Fruit fly (Drosophila melanogaster) whole organism, wandering third instar larva: ENCODE results near the gene Jhbp7.

Source experiments
- CG32264 ChIP-seq: fragments of 200-800 bp; sonication (Bioruptor generic); optimal IDR thresholded peaks from 2 replicates; lab custom pipeline; 2016; ENCODE audit warnings: missing biosample characterization, missing genetic modification characterization
- CG9705 ChIP-seq: fragments of 200-800 bp; sonication (Bioruptor generic); optimal IDR thresholded peaks from 2 replicates; lab custom pipeline; 2018; ENCODE audit warnings: missing biosample characterization, mild to moderate bottlenecking, missing genetic modification characterization
- CrebA ChIP-seq: fragments of 200-800 bp; sonication (Bioruptor generic); optimal IDR thresholded peaks from 2 replicates; lab custom pipeline; 2016; ENCODE audit warnings: missing biosample characterization, mild to moderate bottlenecking, missing genetic modification characterization, borderline replicate concordance
- Dif ChIP-seq: fragments of 200-275, 200-300 bp; sonication (Bioruptor generic); optimal IDR thresholded peaks from 2 replicates; lab custom pipeline; 2018; ENCODE audit warnings: missing biosample characterization, missing genetic modification characterization; ENCODE audit not compliant: partially characterized antibody
- GATAd ChIP-seq: sonication (Bioruptor generic); optimal IDR thresholded peaks from 2 replicates; lab custom pipeline; 2016; ENCODE audit warnings: missing biosample characterization, missing genetic modification characterization
- HLH106 ChIP-seq: fragments of 200-800 bp; optimal IDR thresholded peaks from 3 replicates; lab custom pipeline; 2019; ENCODE audit warnings: missing biosample characterization, mild to moderate bottlenecking, missing genetic modification characterization, moderate library complexity
- Hnf4 ChIP-seq: fragments of 200-800 bp; sonication (Bioruptor generic); optimal IDR thresholded peaks from 2 replicates; lab custom pipeline; 2016; ENCODE audit warnings: missing biosample characterization, mild to moderate bottlenecking, missing genetic modification characterization
- Hr78 ChIP-seq: fragments of >200 bp; optimal IDR thresholded peaks from 2 replicates; lab custom pipeline; 2017; ENCODE audit warnings: missing biosample characterization, missing genetic modification characterization
- Hr83 ChIP-seq: fragments of 200-300 bp; sonication (Bioruptor generic); optimal IDR thresholded peaks from 2 replicates; lab custom pipeline; 2016; ENCODE audit warnings: missing biosample characterization, mild to moderate bottlenecking, missing genetic modification characterization, moderate library complexity; ENCODE audit not compliant: poor library complexity, severe bottlenecking
- Jra ChIP-seq: sonication (Bioruptor generic); optimal IDR thresholded peaks from 2 replicates; lab custom pipeline; 2016; ENCODE audit warnings: missing biosample characterization, missing genetic modification characterization
- Mio ChIP-seq: sonication (Bioruptor generic); optimal IDR thresholded peaks from 2 replicates; lab custom pipeline; 2016; ENCODE audit warnings: missing biosample characterization, missing genetic modification characterization
- N ChIP-seq: fragments of >200 bp; optimal IDR thresholded peaks from 2 replicates; lab custom pipeline; 2018; ENCODE audit warnings: missing biosample characterization, missing external identifiers, missing genetic modification characterization
- OdsH ChIP-seq: fragments of 200-800 bp; sonication (Bioruptor generic); optimal IDR thresholded peaks from 2 replicates; lab custom pipeline; 2016; ENCODE audit warnings: missing biosample characterization, mild to moderate bottlenecking, missing genetic modification characterization
- Rel ChIP-seq, 2 experiments: fragments of 200-800 bp; sonication (Bioruptor generic) in 1 of 2; optimal IDR thresholded peaks; 2 replicates in 1 of 2; 3 replicates in 1 of 2; lab custom pipeline; 2016 to 2019; ENCODE audit warnings: mild to moderate bottlenecking in 2 of 2, missing biosample characterization in 2 of 2, missing genetic modification characterization in 2 of 2, moderate library complexity in 1 of 2
- Sp1 ChIP-seq: fragments of 200-800 bp; sonication (Bioruptor generic); optimal IDR thresholded peaks from 3 replicates; lab custom pipeline; 2019; ENCODE audit warnings: missing biosample characterization, mild to moderate bottlenecking, missing genetic modification characterization, moderate library complexity
- Vsx2 ChIP-seq: fragments of 200-300, 225-300 bp; sonication (Bioruptor generic); optimal IDR thresholded peaks from 2 replicates; lab custom pipeline; 2018; ENCODE audit warnings: missing biosample characterization, missing genetic modification characterization; ENCODE audit not compliant: partially characterized antibody
- br ChIP-seq: fragments of 200-800 bp; sonication (Bioruptor generic); optimal IDR thresholded peaks from 2 replicates; lab custom pipeline; 2016; ENCODE audit warnings: missing biosample characterization, missing genetic modification characterization
- brk ChIP-seq: fragments of 200-800 bp; sonication (Bioruptor generic); optimal IDR thresholded peaks from 2 replicates; lab custom pipeline; 2016; ENCODE audit warnings: missing biosample characterization, mild to moderate bottlenecking, missing genetic modification characterization
- dl ChIP-seq, 2 experiments: fragments of 175-275, 200-275 bp in 1 of 2; fragments of 200-275 bp in 1 of 2; sonication (Bioruptor generic); optimal IDR thresholded peaks; lab custom pipeline; 2018; ENCODE audit warnings: mild to moderate bottlenecking in 2 of 2, missing biosample characterization in 2 of 2, missing genetic modification characterization in 2 of 2, moderate library complexity in 2 of 2; ENCODE audit not compliant: partially characterized antibody in 2 of 2, insufficient read depth in 1 of 2
- dmrt93B ChIP-seq: fragments of 200-800 bp; sonication (Bioruptor generic); optimal IDR thresholded peaks from 2 replicates; lab custom pipeline; 2018; ENCODE audit warnings: missing biosample characterization, mild to moderate bottlenecking, missing genetic modification characterization
- dsf ChIP-seq: sonication (Bioruptor generic); optimal IDR thresholded peaks from 2 replicates; lab custom pipeline; 2016; ENCODE audit warnings: missing biosample characterization, missing genetic modification characterization, borderline replicate concordance
- ey ChIP-seq: fragments of 200-800 bp; sonication (Bioruptor generic); optimal IDR thresholded peaks from 2 replicates; lab custom pipeline; 2016; ENCODE audit warnings: missing biosample characterization, missing genetic modification characterization
- foxo ChIP-seq, 2 experiments: fragments of 200-800 bp; sonication (Bioruptor generic); optimal IDR thresholded peaks; 2 replicates in 1 of 2; 3 replicates in 1 of 2; lab custom pipeline; 2016 to 2017; ENCODE audit warnings: missing biosample characterization in 2 of 2, missing genetic modification characterization in 2 of 2
- fru ChIP-seq: fragments of 200-800 bp; sonication (Bioruptor generic); optimal IDR thresholded peaks from 3 replicates; lab custom pipeline; 2016; ENCODE audit warnings: missing biosample characterization, mild to moderate bottlenecking, missing genetic modification characterization
- h ChIP-seq: fragments of 200-800 bp; sonication (Bioruptor generic); optimal IDR thresholded peaks from 3 replicates; lab custom pipeline; 2016; ENCODE audit warnings: missing biosample characterization, mild to moderate bottlenecking, missing genetic modification characterization
- lola ChIP-seq: fragments of >200 bp; optimal IDR thresholded peaks from 2 replicates; lab custom pipeline; 2017; ENCODE audit warnings: missing biosample characterization, missing genetic modification characterization
- pan ChIP-seq: fragments of >200 bp; optimal IDR thresholded peaks from 2 replicates; lab custom pipeline; 2017
- psq ChIP-seq: fragments of 200-800 bp; sonication (Bioruptor generic); optimal IDR thresholded peaks from 3 replicates; lab custom pipeline; 2017; ENCODE audit warnings: missing biosample characterization, mild to moderate bottlenecking, missing genetic modification characterization, moderate library complexity
- rgr ChIP-seq: fragments of 200-800 bp; sonication (Bioruptor generic); optimal IDR thresholded peaks from 3 replicates; lab custom pipeline; 2016; ENCODE audit warnings: missing biosample characterization, mild to moderate bottlenecking, missing genetic modification characterization
- sage ChIP-seq: fragments of 200-800 bp; sonication (Bioruptor generic); optimal IDR thresholded peaks from 2 replicates; lab custom pipeline; 2016; ENCODE audit warnings: missing biosample characterization, mild to moderate bottlenecking, missing genetic modification characterization
- sv ChIP-seq: fragments of 200-800 bp; sonication (Bioruptor generic); optimal IDR thresholded peaks from 3 replicates; lab custom pipeline; 2016; ENCODE audit warnings: missing biosample characterization, missing genetic modification characterization
- tai ChIP-seq: sonication (Bioruptor generic); optimal IDR thresholded peaks from 2 replicates; lab custom pipeline; 2016; ENCODE audit warnings: missing biosample characterization, missing genetic modification characterization
- usp ChIP-seq: fragments of >200 bp; optimal IDR thresholded peaks from 2 replicates; lab custom pipeline; 2017; ENCODE audit warnings: missing biosample characterization, missing genetic modification characterization
- woc ChIP-seq: sonication (Bioruptor generic); optimal IDR thresholded peaks from 2 replicates; lab custom pipeline; 2016; ENCODE audit warnings: missing biosample characterization, mild to moderate bottlenecking, missing genetic modification characterization

Gene Jhbp7

dm6 chr3R:25194723-25195577 is 42.5 kb upstream of the Jhbp7 start, which contains the start of gene CG13653:
Gene CG13653, plus strand, starts transcription at chr3R:25195527.
- no peak for TF ChIP-seq Sp1
- no peak for TF ChIP-seq Hr78 (GFP tag; lab: Kevin White, UChicago)
- no peak for TF ChIP-seq foxo (GFP tag; optimal IDR thresholded peaks at IDR 0.05; lab: Kevin White, UChicago)
- TF ChIP-seq pan (lab: Kevin White, UChicago), result no peak
- TF ChIP-seq CrebA (GFP tag; lab: Kevin White, UChicago), result no peak
- no peak for TF ChIP-seq sage (GFP tag; lab: Kevin White, UChicago)
- TF ChIP-seq usp (GFP tag; lab: Kevin White, UChicago), result no peak
- TF ChIP-seq Rel (GFP tag; optimal IDR thresholded peaks at IDR 0.05; lab: Kevin White, UChicago), result no peak
- no peak for TF ChIP-seq Rel (tag; optimal IDR thresholded peaks at IDR 0.05; lab: Kevin White, UChicago)

dm6 chr3R:25199321-25199868 is 38.0 kb upstream of the Jhbp7 start, which contains the start of gene CG13654:
Gene CG13654, plus strand, starts transcription at chr3R:25199818.
- TF ChIP-seq Vsx2, result peak; percentile 3
- no peak for TF ChIP-seq fru (GFP tag; lab: Kevin White, UChicago)
- no peak for TF ChIP-seq Rel (GFP tag; optimal IDR thresholded peaks at IDR 0.05; lab: Kevin White, UChicago)
- TF ChIP-seq Rel (tag; optimal IDR thresholded peaks at IDR 0.05; lab: Kevin White, UChicago), result no peak

dm6 chr3R:25205413-25205977 is 31.9 kb upstream of the Jhbp7 start:
- TF ChIP-seq N (GFP tag; lab: Kevin White, UChicago), result no peak
- no peak for TF ChIP-seq lola (GFP tag; lab: Kevin White, UChicago)
- peak; percentile 2 for TF ChIP-seq Sp1
- TF ChIP-seq dl (GFP tag; optimal IDR thresholded peaks at IDR 0.05; lab: Kevin White, UChicago; ENCODE audit: insufficient read depth in 1 of 2, partially characterized antibody in 2 of 2), result no peak
- no peak for TF ChIP-seq rgr
- TF ChIP-seq Rel (GFP tag; optimal IDR thresholded peaks at IDR 0.05; lab: Kevin White, UChicago), result no peak
- TF ChIP-seq Rel (tag; optimal IDR thresholded peaks at IDR 0.05; lab: Kevin White, UChicago), result no peak
- TF ChIP-seq brk (GFP tag; lab: Kevin White, UChicago), result peak; percentile 2
- no peak for TF ChIP-seq foxo (GFP tag; optimal IDR thresholded peaks at IDR 0.05; lab: Kevin White, UChicago)
- no peak for TF ChIP-seq usp (GFP tag; lab: Kevin White, UChicago)
- TF ChIP-seq dsf (GFP tag; lab: Kevin White, UChicago), result no peak
- TF ChIP-seq br (GFP tag; lab: Kevin White, UChicago), result peak; percentile 24
- no peak for TF ChIP-seq pan (lab: Kevin White, UChicago)
- TF ChIP-seq CG9705 (GFP tag; lab: Kevin White, UChicago), result no peak
- peak; percentile 9 for TF ChIP-seq fru (GFP tag; lab: Kevin White, UChicago)
- TF ChIP-seq Dif, result peak; percentile 2
- no peak for TF ChIP-seq Hnf4
- no peak for TF ChIP-seq Jra
- no peak for TF ChIP-seq tai (GFP tag; lab: Kevin White, UChicago)
- TF ChIP-seq HLH106 (tag; lab: Kevin White, UChicago), result no peak
- TF ChIP-seq CG32264 (GFP tag; lab: Kevin White, UChicago), result no peak
- peak; percentile 4 for TF ChIP-seq CrebA (GFP tag; lab: Kevin White, UChicago)

- TF ChIP-seq psq (GFP tag; lab: Kevin White, UChicago), result peak; percentile 65
- TF ChIP-seq brk (GFP tag; lab: Kevin White, UChicago), result peak; percentile 15
- TF ChIP-seq CrebA (GFP tag; lab: Kevin White, UChicago), result no peak
- TF ChIP-seq Hr83 (GFP tag; lab: Kevin White, UChicago), result no peak
- TF ChIP-seq GATAd (GFP tag; lab: Kevin White, UChicago), result no peak
- peak; percentile 71 for TF ChIP-seq HLH106 (tag; lab: Kevin White, UChicago)
- peak; percentile 63 for TF ChIP-seq Hnf4
- peak; percentile 20 for TF ChIP-seq tai (GFP tag; lab: Kevin White, UChicago)
- TF ChIP-seq Mio (GFP tag; lab: Kevin White, UChicago), result no peak
- no peak for TF ChIP-seq Rel (GFP tag; optimal IDR thresholded peaks at IDR 0.05; lab: Kevin White, UChicago)
- no peak for TF ChIP-seq Rel (tag; optimal IDR thresholded peaks at IDR 0.05; lab: Kevin White, UChicago)
- TF ChIP-seq ey (GFP tag; lab: Kevin White, UChicago), result peak; percentile 64
- no peak for TF ChIP-seq lola (GFP tag; lab: Kevin White, UChicago)
- peak in 1 of 2 experiments; percentile 78 for TF ChIP-seq foxo (GFP tag; optimal IDR thresholded peaks at IDR 0.05; lab: Kevin White, UChicago)
- peak; percentile 50 for TF ChIP-seq br (GFP tag; lab: Kevin White, UChicago)
- peak; percentile 63 for TF ChIP-seq sv (GFP tag; lab: Kevin White, UChicago)
- TF ChIP-seq sage (GFP tag; lab: Kevin White, UChicago), result peak; percentile 38
- TF ChIP-seq fru (GFP tag; lab: Kevin White, UChicago), result peak; percentile 75
- peak; percentile 75 for TF ChIP-seq OdsH (GFP tag; lab: Kevin White, UChicago)
- no peak for TF ChIP-seq usp (GFP tag; lab: Kevin White, UChicago)
- TF ChIP-seq woc (GFP tag; lab: Kevin White, UChicago), result peak; percentile 43
- peak; percentile 71 for TF ChIP-seq h (GFP tag; lab: Kevin White, UChicago)
- TF ChIP-seq dsf (GFP tag; lab: Kevin White, UChicago), result no peak
- TF ChIP-seq rgr, result peak; percentile 78
- peak; percentile 45 for TF ChIP-seq dmrt93B
- TF ChIP-seq N (GFP tag; lab: Kevin White, UChicago), result no peak
- TF ChIP-seq pan (lab: Kevin White, UChicago), result no peak
- TF ChIP-seq Sp1, result peak; percentile 66
- TF ChIP-seq CG32264 (GFP tag; lab: Kevin White, UChicago), result peak; percentile 4
Observed at dm6 chr3R:25207405-25208003, 29.9 kb upstream of the Jhbp7 start.
